Worm (Caenorhabditis elegans): ENCODE measurements around the gene Y105C5B.17.

The Y105C5B.17 gene

ce11 chrIV:15951640-15952039, 11.3 kb upstream of the Y105C5B.17 start, which contains the start of gene Y105C5B.15:
Y105C5B.15 (plus strand) TSS chrIV:15951936.
- TF ChIP-seq nhr-80 (tag; optimal IDR thresholded peaks at IDR 0.05) (peak; percentile 54), lin-54 (GFP tag; optimal IDR thresholded peaks at IDR 0.05) (no peak)

ce11 chrIV:15953689-15954088, 9.2 kb upstream of the Y105C5B.17 start:
- TF ChIP-seq ztf-6 (GFP tag; IDR thresholded peaks at IDR 0.05) (no peak), tbp1 (GFP tag; optimal IDR thresholded peaks at IDR 0.05) (peak; percentile 20), attf-5 (GFP tag; optimal IDR thresholded peaks at IDR 0.05) (no peak), nfya-1 (tag; optimal IDR thresholded peaks at IDR 0.05; ENCODE audit: borderline replicate concordance, insufficient read depth) (no peak), unc-62 (GFP tag; optimal IDR thresholded peaks at IDR 0.05) (no peak), snpc-4 (GFP tag; optimal IDR thresholded peaks at IDR 0.05) (peak; percentile 20), snpc-4 (tag; optimal IDR thresholded peaks at IDR 0.05) (peak in 3 of 4 experiments; percentile 88 to 91 (median 91)), madf-3 (GFP tag; IDR thresholded peaks at IDR 0.05) (no peak), rpc-1 (optimal IDR thresholded peaks at IDR 0.05) (no peak), rpc-1 (tag; optimal IDR thresholded peaks at IDR 0.05) (peak; percentile 26), F33H1.4 (GFP tag; IDR thresholded peaks at IDR 0.05) (no peak), repo-1 (tag; optimal IDR thresholded peaks at IDR 0.05) (no peak), attf-6 (GFP tag; IDR thresholded peaks at IDR 0.05) (peak; percentile 86)

- TF ChIP-seq Y53F4B.3 (GFP tag; IDR thresholded peaks at IDR 0.05) (no peak), repo-1 (tag; optimal IDR thresholded peaks at IDR 0.05) (no peak), dpff-1 (tag; optimal IDR thresholded peaks at IDR 0.05) (no peak), T07F8.4 (tag; optimal IDR thresholded peaks at IDR 0.05) (no peak), F39B2.1 (GFP tag; IDR thresholded peaks at IDR 0.05) (no peak), snpc-1.1 (tag; optimal IDR thresholded peaks at IDR 0.05; ENCODE audit: insufficient read depth) (no peak), snpc-4 (GFP tag; optimal IDR thresholded peaks at IDR 0.05) (no peak), snpc-4 (tag; optimal IDR thresholded peaks at IDR 0.05) (peak in 2 of 4 experiments; percentile 13 to 64), mxl-1 (tag; optimal IDR thresholded peaks at IDR 0.05) (no peak), F22D6.2 (tag; optimal IDR thresholded peaks at IDR 0.05) (no peak), attf-6 (GFP tag; IDR thresholded peaks at IDR 0.05) (peak; percentile 77), xnd-1 (tag; optimal IDR thresholded peaks at IDR 0.05) (no peak), ceh-91 (GFP tag; IDR thresholded peaks at IDR 0.05) (no peak)
Measured at ce11 chrIV:15955349-15955748, 7.6 kb upstream of the Y105C5B.17 start.

ce11 chrIV:15961069-15961468, 1.8 kb upstream of the Y105C5B.17 start:
- peak; percentile 61; the same call in 1 of the 2 replicates for TF ChIP-seq attf-6 (GFP tag; IDR thresholded peaks at IDR 0.05)
- TF ChIP-seq hsf-1 (GFP tag; IDR thresholded peaks at IDR 0.05), result no peak
- TF ChIP-seq snpc-4 (GFP tag; optimal IDR thresholded peaks at IDR 0.05), result no peak
- peak in 1 of 4 experiments; percentile 55 for TF ChIP-seq snpc-4 (tag; optimal IDR thresholded peaks at IDR 0.05)

- TF ChIP-seq madf-6 (GFP tag; IDR thresholded peaks at IDR 0.05) (no peak), F37B4.10 (GFP tag; IDR thresholded peaks at IDR 0.05) (0 out of 2 replicates have a peak, but pooled peaks have one; percentile 73)
Measured at ce11 chrIV:15962219-15962762, 610 bp upstream of the Y105C5B.17 start, which contains the start of gene lgc-19. lgc-19 (minus strand) TSS chrIV:15962712.

ce11 chrIV:15964307-15964706, 1.4 kb downstream of the Y105C5B.17 start, which contains the start of gene Y105C5B.18:
Y105C5B.18 (plus strand) TSS chrIV:15964607.
- TF ChIP-seq lin-40 (tag; optimal IDR thresholded peaks at IDR 0.05) (no peak), let-526 (GFP tag; IDR thresholded peaks at IDR 0.05) (no peak), madf-10 (tag; optimal IDR thresholded peaks at IDR 0.05) (no peak), unc-62 (GFP tag; optimal IDR thresholded peaks at IDR 0.05) (no peak), B0019.2 (GFP tag; conservative IDR thresholded peaks at IDR 0.05) (no peak), F49E8.2 (tag; optimal IDR thresholded peaks at IDR 0.05; ENCODE audit: insufficient read depth) (no peak), nfyb-1 (GFP tag; IDR thresholded peaks at IDR 0.05) (no peak), snpc-4 (GFP tag; optimal IDR thresholded peaks at IDR 0.05) (no peak), snpc-4 (tag; optimal IDR thresholded peaks at IDR 0.05) (no peak)
